Worm (Caenorhabditis elegans) whole organism, L4/young adult: ENCODE results near the gene nhr-97.

Experiments used
- W03F9.2 ChIP-seq: fragments of 150-350 bp; optimal IDR thresholded peaks from 2 replicates; lab custom pipeline; 2014; ENCODE audit warnings: missing biosample characterization, missing genetic modification characterization
- dao-5 ChIP-seq: sonication (generic microtip); optimal IDR thresholded peaks from 2 replicates; lab custom pipeline; 2016; ENCODE audit warnings: missing genotype, missing genetic modification characterization, moderate library complexity, missing compliant biosample characterization

DNA sequence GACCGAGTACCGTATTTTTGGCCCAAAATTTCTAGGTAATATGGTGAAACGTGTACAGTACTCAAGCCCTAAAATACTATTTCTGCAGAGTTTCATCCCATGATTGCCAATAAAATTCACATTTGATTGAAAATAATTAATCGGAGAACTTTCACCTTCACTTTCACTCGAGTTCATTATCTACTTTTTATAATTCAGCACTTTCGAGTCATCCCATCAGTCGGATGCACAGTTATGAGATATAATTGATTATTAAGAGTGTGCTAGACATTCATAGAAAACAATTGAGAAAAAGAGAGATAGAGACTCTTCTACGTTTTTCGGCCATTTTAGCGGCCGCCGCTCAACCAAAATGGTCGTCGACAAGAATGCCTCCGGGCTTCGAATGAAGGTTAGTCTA lies 45.3 kb downstream of the nhr-97 start, which contains the start of gene fat-3:
- TF ChIP-seq dao-5 (no peak), W03F9.2 (tag; lab: Kevin White, UChicago) (no peak)
